Worm (Caenorhabditis elegans): ENCODE results near the gene rpl-21.

DNA sequence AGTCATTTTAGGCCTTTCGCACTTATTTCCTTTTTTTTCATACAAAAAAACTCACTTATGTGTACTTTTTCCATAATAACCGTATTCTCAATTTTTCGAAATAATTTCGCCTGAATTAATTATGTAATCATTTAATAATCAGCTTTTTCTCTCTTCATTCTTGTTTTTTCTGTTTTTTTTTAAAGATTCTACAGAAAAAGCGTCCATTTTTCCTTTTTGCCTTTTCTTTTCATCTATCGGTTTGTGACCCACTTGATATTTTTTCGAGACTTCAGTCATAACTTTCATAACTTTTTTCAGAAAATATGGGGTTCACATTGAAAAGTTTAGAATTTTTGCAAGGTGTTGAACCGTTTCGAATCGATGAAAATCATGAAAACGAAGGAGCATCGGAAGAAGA is 41.8 kb downstream of the rpl-21 start, which contains the start of gene vms-1:
- TF ChIP-seq B0310.2 (tag; optimal IDR thresholded peaks at IDR 0.05) = no peak
- no peak for TF ChIP-seq aly-1 (tag; optimal IDR thresholded peaks at IDR 0.05)
- no peak for TF ChIP-seq sea-1 (GFP tag; conservative IDR thresholded peaks at IDR 0.05)
- TF ChIP-seq ama-1 (optimal IDR thresholded peaks at IDR 0.05) = no peak
- TF ChIP-seq hnd-1 (tag; optimal IDR thresholded peaks at IDR 0.05) = no peak
- no peak for TF ChIP-seq scrt-1 (GFP tag; IDR thresholded peaks at IDR 0.05)
- no peak for TF ChIP-seq ets-7 (tag; optimal IDR thresholded peaks at IDR 0.05)
- no peak for TF ChIP-seq ceh-36 (tag; optimal IDR thresholded peaks at IDR 0.05)
- no peak for TF ChIP-seq pes-1 (GFP tag; IDR thresholded peaks at IDR 0.05)
- TF ChIP-seq tra-4 (tag; optimal IDR thresholded peaks at IDR 0.05) = no peak
- TF ChIP-seq flt-1 (GFP tag; IDR thresholded peaks at IDR 0.05) = no peak
- no peak for TF ChIP-seq tbx-11 (GFP tag; IDR thresholded peaks at IDR 0.05)
- TF ChIP-seq hmbx-1 (tag; optimal IDR thresholded peaks at IDR 0.05) = no peak
- TF ChIP-seq hmg-4 (GFP tag; optimal IDR thresholded peaks at IDR 0.05) = no peak

Data from whole organism, early embryonic.